Worm (Caenorhabditis elegans): ENCODE results near the gene Y69H2.10.

The Y69H2.10 gene

ce11 chrV:18712118-18712517, 42.0 kb downstream of the Y69H2.10 start (continued):
- no peak for TF ChIP-seq F23B12.7 (tag; optimal IDR thresholded peaks at IDR 0.05; ENCODE audit: insufficient read depth)
- no peak for TF ChIP-seq lin-35 (GFP tag; optimal IDR thresholded peaks at IDR 0.05)
- TF ChIP-seq hlh-26 (GFP tag; conservative IDR thresholded peaks at IDR 0.05) = no peak
- TF ChIP-seq pbrm-1 (GFP tag; IDR thresholded peaks at IDR 0.05) = no peak
- no peak for TF ChIP-seq gei-17 (GFP tag; optimal IDR thresholded peaks at IDR 0.05)
- TF ChIP-seq Y53G8AR.9 (GFP tag; conservative IDR thresholded peaks at IDR 0.05) = no peak
- TF ChIP-seq madf-3 (GFP tag; IDR thresholded peaks at IDR 0.05) = no peak
- no peak for TF ChIP-seq F22D6.2 (tag; optimal IDR thresholded peaks at IDR 0.05)
- TF ChIP-seq attf-6 (GFP tag; IDR thresholded peaks at IDR 0.05) = no peak
- TF ChIP-seq nhr-80 (tag; optimal IDR thresholded peaks at IDR 0.05) = no peak
- no peak for TF ChIP-seq ZK185.1 (tag; optimal IDR thresholded peaks at IDR 0.05; ENCODE audit: poor library complexity, severe bottlenecking)
- no peak for TF ChIP-seq nhr-179 (tag; optimal IDR thresholded peaks at IDR 0.05)
- TF ChIP-seq rcor-1 (GFP tag; IDR thresholded peaks at IDR 0.05) = no peak
- no peak for TF ChIP-seq aptf-2 (GFP tag; conservative IDR thresholded peaks at IDR 0.05)
- no peak for TF ChIP-seq xnd-1 (tag; optimal IDR thresholded peaks at IDR 0.05)
- no peak for TF ChIP-seq K11D2.4 (GFP tag; IDR thresholded peaks at IDR 0.05)
- no peak for TF ChIP-seq egl-18 (GFP tag; IDR thresholded peaks at IDR 0.05)
- TF ChIP-seq unc-130 (GFP tag; optimal IDR thresholded peaks at IDR 0.05) = no peak
- no peak for TF ChIP-seq athp-1 (tag; optimal IDR thresholded peaks at IDR 0.05)
- TF ChIP-seq nfyb-1 (GFP tag; IDR thresholded peaks at IDR 0.05) = no peak
- TF ChIP-seq Y67H2A.10 (GFP tag; conservative IDR thresholded peaks at IDR 0.05) = no peak
- peak; percentile 43 for TF ChIP-seq hrde-1 (tag; optimal IDR thresholded peaks at IDR 0.05; ENCODE audit: borderline replicate concordance)
- no peak; the same call in 1 of the 2 replicates for TF ChIP-seq zfh-2 (GFP tag; conservative IDR thresholded peaks at IDR 0.05)
- TF ChIP-seq ztf-18 (tag; optimal IDR thresholded peaks at IDR 0.05) = peak; percentile 87
- no peak for TF ChIP-seq Y79H2A.3 (GFP tag; conservative IDR thresholded peaks at IDR 0.05)
- no peak for TF ChIP-seq mes-4 (tag; optimal IDR thresholded peaks at IDR 0.05)
- TF ChIP-seq bed-1 (GFP tag; IDR thresholded peaks at IDR 0.05) = peak; percentile 97
- no peak for TF ChIP-seq zim-3 (tag; optimal IDR thresholded peaks at IDR 0.05)
- no peak for TF ChIP-seq atf-7 (tag; optimal IDR thresholded peaks at IDR 0.05)
- TF ChIP-seq hmg-20 (GFP tag; IDR thresholded peaks at IDR 0.05) = no peak
- TF ChIP-seq F55B11.4 (tag; optimal IDR thresholded peaks at IDR 0.05; ENCODE audit: borderline replicate concordance, insufficient read depth) = no peak
- no peak for TF ChIP-seq ztf-26 (tag; optimal IDR thresholded peaks at IDR 0.05)
- TF ChIP-seq lin-26 (GFP tag; IDR thresholded peaks at IDR 0.05) = no peak
- no peak for TF ChIP-seq ccch-3 (GFP tag; optimal IDR thresholded peaks at IDR 0.05)
- TF ChIP-seq snpc-3.4 (tag; optimal IDR thresholded peaks at IDR 0.05) = no peak
- peak; percentile 37 for TF ChIP-seq rpc-1 (optimal IDR thresholded peaks at IDR 0.05)
- TF ChIP-seq rpc-1 (tag; optimal IDR thresholded peaks at IDR 0.05) = peak; percentile 75
- peak; percentile 95; the same call in 1 of the 2 replicates for TF ChIP-seq nhr-120 (GFP tag; IDR thresholded peaks at IDR 0.05)
- no peak for TF ChIP-seq aptf-3 (GFP tag; IDR thresholded peaks at IDR 0.05)
- peak; percentile 1 for TF ChIP-seq F49E8.2 (tag; optimal IDR thresholded peaks at IDR 0.05; ENCODE audit: insufficient read depth)
- no peak for TF ChIP-seq madf-6 (GFP tag; IDR thresholded peaks at IDR 0.05)
- TF ChIP-seq lsl-1 (GFP tag; optimal IDR thresholded peaks at IDR 0.05) = no peak
- TF ChIP-seq attf-5 (GFP tag; optimal IDR thresholded peaks at IDR 0.05) = no peak
- TF ChIP-seq egl-44 (GFP tag; IDR thresholded peaks at IDR 0.05) = peak; percentile 69; the same call in 1 of the 2 replicates
- no peak for TF ChIP-seq bed-2 (GFP tag; IDR thresholded peaks at IDR 0.05)
- TF ChIP-seq nhr-90 (tag; optimal IDR thresholded peaks at IDR 0.05) = no peak
- TF ChIP-seq let-607 (tag; optimal IDR thresholded peaks at IDR 0.05) = no peak
- TF ChIP-seq C17E4.6 (GFP tag; IDR thresholded peaks at IDR 0.05) = no peak
- no peak for TF ChIP-seq Y95B8A.8 (GFP tag; IDR thresholded peaks at IDR 0.05)

Data from whole organism, young adult.